Fruit fly (Drosophila melanogaster): ENCODE data around the gene CG14212.

CG14212 gene

dm6 chrX:19637434-19638327, 12.2 kb downstream of the CG14212 start:
- TF ChIP-seq CG17801 (GFP tag; optimal IDR thresholded peaks at IDR 0.05; ENCODE audit: partially characterized antibody) = peak; percentile 25

dm6 chrX:19638328-19638940, 12.9 kb downstream of the CG14212 start, which contains the start of gene Rcd-1:
Gene Rcd-1, plus strand, starts transcription at chrX:19638767.
- TF ChIP-seq CG17801 (GFP tag; optimal IDR thresholded peaks at IDR 0.05; ENCODE audit: partially characterized antibody) = no peak

- TF ChIP-seq CG17801 (GFP tag; optimal IDR thresholded peaks at IDR 0.05; ENCODE audit: partially characterized antibody) = no peak
Measured at dm6 chrX:19640707-19641248, 15.3 kb downstream of the CG14212 start.

- peak; percentile 45 for TF ChIP-seq CG17801 (GFP tag; optimal IDR thresholded peaks at IDR 0.05; ENCODE audit: partially characterized antibody)
Measured at dm6 chrX:19642819-19643504, 17.5 kb downstream of the CG14212 start, which contains the start of the genes CG12237 and Sec61gamma. Gene CG12237, minus strand, starts transcription at chrX:19642869. Gene Sec61gamma, plus strand, starts transcription at chrX:19643327.

dm6 chrX:19645873-19646541, 20.5 kb downstream of the CG14212 start, which contains the start of gene Arp10:
Gene Arp10, minus strand, starts transcription at chrX:19646176.
- no peak for TF ChIP-seq CG17801 (GFP tag; optimal IDR thresholded peaks at IDR 0.05; ENCODE audit: partially characterized antibody)

- peak; percentile 13 for TF ChIP-seq CG17801 (GFP tag; optimal IDR thresholded peaks at IDR 0.05; ENCODE audit: partially characterized antibody)
Measured at dm6 chrX:19651757-19652419, 26.4 kb downstream of the CG14212 start, which contains the start of the genes Ranbp21 and Elys. Gene Ranbp21, minus strand, starts transcription at chrX:19652269. Gene Elys, plus strand, starts transcription at chrX:19652305.

- peak; percentile 48 for TF ChIP-seq CG17801 (GFP tag; optimal IDR thresholded peaks at IDR 0.05; ENCODE audit: partially characterized antibody)
Measured at dm6 chrX:19662583-19663195, 37.2 kb downstream of the CG14212 start.

- no peak for TF ChIP-seq CG17801 (GFP tag; optimal IDR thresholded peaks at IDR 0.05; ENCODE audit: partially characterized antibody)
Measured at dm6 chrX:19663196-19663858, 37.8 kb downstream of the CG14212 start.

dm6 chrX:19663859-19664728, 38.6 kb downstream of the CG14212 start, which contains the start of the genes CG14223 and Ssu72:
Gene CG14223, minus strand, starts transcription at chrX:19663971.
Gene Ssu72, plus strand, starts transcription at chrX:19664561.
- no peak for TF ChIP-seq CG17801 (GFP tag; optimal IDR thresholded peaks at IDR 0.05; ENCODE audit: partially characterized antibody)

dm6 chrX:19665684-19666141, 40.2 kb downstream of the CG14212 start:
- TF ChIP-seq CG17801 (GFP tag; optimal IDR thresholded peaks at IDR 0.05; ENCODE audit: partially characterized antibody) = peak; percentile 13

dm6 chrX:19666991-19667409, 41.5 kb downstream of the CG14212 start, which contains the start of gene Zw:
Gene Zw, plus strand, starts transcription at chrX:19667252.
- peak; percentile 69 for TF ChIP-seq CG17801 (GFP tag; optimal IDR thresholded peaks at IDR 0.05; ENCODE audit: partially characterized antibody)

All from ovary, adult (tissue).